Worm (Caenorhabditis elegans) whole organism, young adult: ENCODE measurements around the gene Y62H9A.7.

Experiments used
- D2030.7 ChIP-seq: fragments of 200-800 bp; sonication (Bioruptor generic); IDR thresholded peaks from 2 replicates; pipeline ENCODE4 v1.3.6; 2022; ENCODE audit warnings: missing genetic modification reagents, missing genetic modification characterization, missing compliant biosample characterization
- F49E8.2 ChIP-seq: sonication (generic microtip); optimal IDR thresholded peaks from 3 replicates; lab custom pipeline; 2017; ENCODE audit warnings: missing genetic modification characterization, mild to moderate bottlenecking, missing compliant biosample characterization, antibody characterized with exemption, moderate library complexity; ENCODE audit not compliant: insufficient read depth
- F55B11.4 ChIP-seq: sonication (generic microtip); optimal IDR thresholded peaks from 2 replicates; lab custom pipeline; 2016; ENCODE audit warnings: missing compliant biosample characterization, missing genetic modification characterization, borderline replicate concordance; ENCODE audit not compliant: insufficient read depth
- F57C9.4 ChIP-seq: sonication (generic microtip); optimal IDR thresholded peaks from 2 replicates; lab custom pipeline; 2017; ENCODE audit warnings: mild to moderate bottlenecking, missing genetic modification characterization, missing compliant biosample characterization
- Y95B8A.8 ChIP-seq: fragments of 200-800 bp; sonication (Bioruptor generic); IDR thresholded peaks from 2 replicates; pipeline ENCODE4 v1.3.6; 2022; ENCODE audit warnings: missing genetic modification reagents, missing genetic modification characterization, missing compliant biosample characterization
- attf-3 ChIP-seq: fragments of 200-800 bp; sonication (Bioruptor generic); conservative IDR thresholded peaks from 2 replicates; pipeline ENCODE4 v1.3.6; 2022; ENCODE audit warnings: missing genetic modification reagents, missing genetic modification characterization, missing compliant biosample characterization
- bed-1 ChIP-seq: fragments of 200-800 bp; sonication (Bioruptor generic); IDR thresholded peaks from 2 replicates; pipeline ENCODE4 v1.3.6; 2022; ENCODE audit warnings: missing genetic modification reagents, missing genetic modification characterization, missing compliant biosample characterization
- ceh-100 ChIP-seq: fragments of 200-800 bp; sonication (Bioruptor generic); IDR thresholded peaks from 2 replicates; pipeline ENCODE4 v1.3.6; 2022; ENCODE audit warnings: missing genetic modification reagents, missing genetic modification characterization, missing compliant biosample characterization
- ets-4 ChIP-seq: fragments of 200-800 bp; sonication (Bioruptor generic); optimal IDR thresholded peaks from 2 replicates; lab custom pipeline; 2018; ENCODE audit warnings: mild to moderate bottlenecking, missing genetic modification characterization, missing compliant biosample characterization
- hlh-26 ChIP-seq: fragments of 200-800 bp; sonication (Bioruptor generic); conservative IDR thresholded peaks from 2 replicates; pipeline ENCODE4 v1.3.6; 2022; ENCODE audit warnings: missing genetic modification reagents, missing genetic modification characterization, missing compliant biosample characterization
- nhr-179 ChIP-seq: sonication (generic microtip); optimal IDR thresholded peaks from 2 replicates; lab custom pipeline; 2016; ENCODE audit warnings: mild to moderate bottlenecking, missing genetic modification characterization, missing compliant biosample characterization
- nhr-90 ChIP-seq: sonication (generic microtip); optimal IDR thresholded peaks from 2 replicates; lab custom pipeline; 2016; ENCODE audit warnings: missing genotype, mild to moderate bottlenecking, missing genetic modification characterization, missing compliant biosample characterization
- unc-62 ChIP-seq: fragments of 150-350 bp; optimal IDR thresholded peaks from 2 replicates; lab custom pipeline; 2014; ENCODE audit warnings: missing biosample characterization, missing genetic modification reagents, missing genetic modification characterization
- ztf-28 ChIP-seq: fragments of 200-800 bp; sonication (Bioruptor generic); IDR thresholded peaks from 2 replicates; pipeline ENCODE4 v1.3.6; 2022; ENCODE audit warnings: missing genetic modification reagents, missing genetic modification characterization, missing compliant biosample characterization

- TF ChIP-seq ztf-28 (no peak), F49E8.2 (tag; lab: Kevin White, UChicago) (no peak), F57C9.4 (tag; lab: Kevin White, UChicago) (no peak), bed-1 (GFP tag; lab: Robert Waterston, UW) (no peak), hlh-26 (GFP tag; lab: Robert Waterston, UW) (no peak), attf-3 (GFP tag; lab: Robert Waterston, UW) (no peak), nhr-179 (peak; percentile 10), ets-4 (GFP tag; lab: Kevin White, UChicago) (no peak), F55B11.4 (tag; lab: Kevin White, UChicago) (no peak), unc-62 (GFP tag; lab: Kevin White, UChicago) (no peak), ceh-100 (GFP tag; lab: Robert Waterston, UW) (0 out of 2 replicates have a peak, but pooled peaks have one; percentile 23), Y95B8A.8 (GFP tag; lab: Robert Waterston, UW) (no peak), nhr-90 (tag; lab: Kevin White, UChicago) (peak; percentile 56), D2030.7 (GFP tag; lab: Robert Waterston, UW) (peak; percentile 57)
Observed at ce11 chrX:11872210-11872609, 13.3 kb downstream of the Y62H9A.7 start.
